Worm (Caenorhabditis elegans): ENCODE results near the gene fbf-2.

The fbf-2 gene

DNA sequence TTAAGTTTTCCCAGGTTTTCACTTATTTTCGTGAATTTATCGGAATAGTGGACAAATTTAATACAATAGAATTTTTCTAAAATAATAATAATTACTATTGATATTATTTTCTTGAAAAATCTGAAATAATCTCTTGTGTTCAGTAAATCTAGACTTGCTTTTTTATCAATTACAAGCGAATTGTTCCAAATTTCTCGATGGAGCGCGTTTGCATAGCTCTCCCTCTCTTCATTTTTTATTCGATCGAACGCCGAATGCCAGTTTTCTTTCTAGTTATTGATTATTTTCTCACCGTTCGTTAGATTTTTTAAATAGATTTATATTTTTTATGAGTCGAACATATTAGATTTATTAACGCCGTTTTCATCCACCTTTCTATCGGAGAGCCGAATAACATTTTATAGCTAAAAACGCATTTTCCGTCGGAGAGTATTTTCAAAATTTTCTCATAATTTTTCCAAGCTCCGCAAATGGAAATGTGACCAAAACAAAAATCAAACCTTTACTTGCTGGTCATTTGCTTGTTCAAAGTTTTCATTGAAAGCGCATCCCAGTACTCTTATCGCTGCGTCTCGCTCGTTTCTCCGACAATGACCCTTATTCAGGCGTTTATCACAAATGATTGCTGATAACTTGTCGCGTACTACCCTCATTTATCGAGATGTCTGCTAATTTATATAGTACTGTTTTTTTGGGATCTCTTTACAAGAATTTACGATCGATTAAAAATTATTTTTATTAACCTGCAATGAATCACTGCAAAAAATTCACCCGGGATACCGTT is 31.6 kb upstream of the fbf-2 start:
- no peak for TF ChIP-seq hmg-20 (GFP tag; IDR thresholded peaks at IDR 0.05)
- TF ChIP-seq ztf-26 (tag; optimal IDR thresholded peaks at IDR 0.05): no peak
- no peak for TF ChIP-seq B0035.1 (tag; optimal IDR thresholded peaks at IDR 0.05)
- TF ChIP-seq efl-1 (GFP tag; optimal IDR thresholded peaks at IDR 0.05): peak; percentile 4
- no peak for TF ChIP-seq zim-3 (tag; optimal IDR thresholded peaks at IDR 0.05)
- no peak for TF ChIP-seq nhr-90 (tag; optimal IDR thresholded peaks at IDR 0.05)
- no peak for TF ChIP-seq F39B2.1 (GFP tag; IDR thresholded peaks at IDR 0.05)
- TF ChIP-seq unc-62 (GFP tag; optimal IDR thresholded peaks at IDR 0.05): no peak
- TF ChIP-seq madf-8 (GFP tag; conservative IDR thresholded peaks at IDR 0.05): peak; percentile 93
- no peak for TF ChIP-seq F52B5.7 (tag; optimal IDR thresholded peaks at IDR 0.05)
- TF ChIP-seq mcd-1 (GFP tag; IDR thresholded peaks at IDR 0.05): peak; percentile 87
- no peak for TF ChIP-seq bed-2 (GFP tag; IDR thresholded peaks at IDR 0.05)
- TF ChIP-seq let-607 (tag; optimal IDR thresholded peaks at IDR 0.05): no peak
- TF ChIP-seq Y56A3A.18 (GFP tag; IDR thresholded peaks at IDR 0.05): no peak
- TF ChIP-seq rec-8 (tag; optimal IDR thresholded peaks at IDR 0.05): no peak
- peak; percentile 84 for TF ChIP-seq xnd-1 (tag; optimal IDR thresholded peaks at IDR 0.05)
- no peak for TF ChIP-seq nhr-179 (tag; optimal IDR thresholded peaks at IDR 0.05)
- TF ChIP-seq ceh-91 (GFP tag; IDR thresholded peaks at IDR 0.05): peak; percentile 34; the same call in 1 of the 2 replicates
- peak; percentile 17 for TF ChIP-seq him-1 (tag; optimal IDR thresholded peaks at IDR 0.05)
- peak; percentile 68 for TF ChIP-seq F23B12.7 (tag; optimal IDR thresholded peaks at IDR 0.05; ENCODE audit: insufficient read depth)
- TF ChIP-seq F33H1.4 (GFP tag; IDR thresholded peaks at IDR 0.05): no peak; the same call in 1 of the 2 replicates
- peak; percentile 79 for TF ChIP-seq lsl-1 (GFP tag; optimal IDR thresholded peaks at IDR 0.05)
- TF ChIP-seq ets-4 (GFP tag; optimal IDR thresholded peaks at IDR 0.05): peak; percentile 15
- no peak for TF ChIP-seq F57C9.4 (tag; optimal IDR thresholded peaks at IDR 0.05)
- no peak for TF ChIP-seq egrh-3 (GFP tag; IDR thresholded peaks at IDR 0.05)
- no peak for TF ChIP-seq ceh-40 (GFP tag; IDR thresholded peaks at IDR 0.05)
- TF ChIP-seq Y79H2A.3 (GFP tag; conservative IDR thresholded peaks at IDR 0.05): no peak
- TF ChIP-seq madf-6 (GFP tag; IDR thresholded peaks at IDR 0.05): peak; percentile 95
- TF ChIP-seq K11D2.4 (GFP tag; IDR thresholded peaks at IDR 0.05): no peak
- no peak for TF ChIP-seq F22D6.2 (tag; optimal IDR thresholded peaks at IDR 0.05)
- TF ChIP-seq nhr-80 (tag; optimal IDR thresholded peaks at IDR 0.05): peak; percentile 54
- TF ChIP-seq cebp-1 (GFP tag; IDR thresholded peaks at IDR 0.05): no peak
- no peak for TF ChIP-seq cebp-1 (tag; optimal IDR thresholded peaks at IDR 0.05)
- no peak for TF ChIP-seq ztf-6 (GFP tag; IDR thresholded peaks at IDR 0.05)
- TF ChIP-seq lin-40 (tag; optimal IDR thresholded peaks at IDR 0.05): no peak
- no peak for TF ChIP-seq hlh-12 (tag; optimal IDR thresholded peaks at IDR 0.05)
- no peak for TF ChIP-seq C06A6.2 (GFP tag; conservative IDR thresholded peaks at IDR 0.05)
- TF ChIP-seq ztf-28 (GFP tag; IDR thresholded peaks at IDR 0.05): no peak
- TF ChIP-seq ceh-100 (GFP tag; IDR thresholded peaks at IDR 0.05): no peak
- TF ChIP-seq ztf-22 (GFP tag; optimal IDR thresholded peaks at IDR 0.05): no peak
- no peak for TF ChIP-seq die-1 (tag; optimal IDR thresholded peaks at IDR 0.05)
- TF ChIP-seq B0019.2 (GFP tag; conservative IDR thresholded peaks at IDR 0.05): no peak
- no peak for TF ChIP-seq ztf-18 (tag; optimal IDR thresholded peaks at IDR 0.05)
- no peak for TF ChIP-seq ceh-79 (tag; optimal IDR thresholded peaks at IDR 0.05)
- no peak for TF ChIP-seq C17E4.6 (GFP tag; IDR thresholded peaks at IDR 0.05)
